Worm (Caenorhabditis elegans) whole organism, early embryonic: ENCODE measurements around the gene ntl-3.

Experiments
- B0310.2 ChIP-seq: sonication (generic microtip); optimal IDR thresholded peaks from 2 replicates; lab custom pipeline; 2016; ENCODE audit warnings: mild to moderate bottlenecking, missing genetic modification characterization, missing compliant biosample characterization
- aly-1 ChIP-seq: sonication (generic microtip); optimal IDR thresholded peaks from 2 replicates; lab custom pipeline; 2016; ENCODE audit warnings: missing genetic modification characterization, missing compliant biosample characterization
- ama-1 ChIP-seq: fragments of 150-350 bp; optimal IDR thresholded peaks from 2 replicates; lab custom pipeline; 2014
- ceh-36 ChIP-seq: sonication (generic microtip); optimal IDR thresholded peaks from 2 replicates; lab custom pipeline; 2016; ENCODE audit warnings: missing genetic modification characterization, inconsistent platforms, missing compliant biosample characterization
- ets-7 ChIP-seq: sonication (generic microtip); optimal IDR thresholded peaks from 2 replicates; lab custom pipeline; 2016; ENCODE audit warnings: missing genotype, missing genetic modification characterization, missing compliant biosample characterization
- flt-1 ChIP-seq: fragments of 200-800 bp; sonication (Bioruptor generic); IDR thresholded peaks from 2 replicates; pipeline ENCODE4 v1.3.6; 2022; ENCODE audit warnings: missing genetic modification characterization, missing compliant biosample characterization
- hnd-1 ChIP-seq: sonication (generic microtip); optimal IDR thresholded peaks from 2 replicates; lab custom pipeline; 2016; ENCODE audit warnings: missing genetic modification characterization, missing compliant biosample characterization
- sea-1 ChIP-seq: fragments of 200-800 bp; sonication (Bioruptor generic); conservative IDR thresholded peaks from 2 replicates; pipeline ENCODE4 v1.3.6; 2022; ENCODE audit warnings: missing genetic modification characterization, missing compliant biosample characterization
- tbx-37 ChIP-seq: fragments of 200-800 bp; sonication (Bioruptor generic); conservative IDR thresholded peaks from 2 replicates; pipeline ENCODE4 v1.3.6; 2022; ENCODE audit warnings: missing genetic modification reagents, missing genetic modification characterization, missing compliant biosample characterization
- tra-4 ChIP-seq: sonication (generic microtip); optimal IDR thresholded peaks from 2 replicates; lab custom pipeline; 2017; ENCODE audit warnings: missing genetic modification characterization, missing compliant biosample characterization

- TF ChIP-seq flt-1 (no peak), hnd-1 (tag; lab: Kevin White, UChicago) (no peak), tra-4 (tag; lab: Kevin White, UChicago) (no peak), B0310.2 (tag; lab: Kevin White, UChicago) (no peak), ets-7 (tag; lab: Kevin White, UChicago) (no peak), ama-1 (no peak), ceh-36 (tag; lab: Kevin White, UChicago) (no peak), sea-1 (GFP tag; lab: Robert Waterston, UW) (no peak), tbx-37 (no peak), aly-1 (tag; lab: Kevin White, UChicago) (no peak)
Measured at ce11 chrIII:11829585-11830195, 16.6 kb downstream of the ntl-3 start.
